Worm (Caenorhabditis elegans): ENCODE results near the gene F43B10.1.

Gene F43B10.1

DNA sequence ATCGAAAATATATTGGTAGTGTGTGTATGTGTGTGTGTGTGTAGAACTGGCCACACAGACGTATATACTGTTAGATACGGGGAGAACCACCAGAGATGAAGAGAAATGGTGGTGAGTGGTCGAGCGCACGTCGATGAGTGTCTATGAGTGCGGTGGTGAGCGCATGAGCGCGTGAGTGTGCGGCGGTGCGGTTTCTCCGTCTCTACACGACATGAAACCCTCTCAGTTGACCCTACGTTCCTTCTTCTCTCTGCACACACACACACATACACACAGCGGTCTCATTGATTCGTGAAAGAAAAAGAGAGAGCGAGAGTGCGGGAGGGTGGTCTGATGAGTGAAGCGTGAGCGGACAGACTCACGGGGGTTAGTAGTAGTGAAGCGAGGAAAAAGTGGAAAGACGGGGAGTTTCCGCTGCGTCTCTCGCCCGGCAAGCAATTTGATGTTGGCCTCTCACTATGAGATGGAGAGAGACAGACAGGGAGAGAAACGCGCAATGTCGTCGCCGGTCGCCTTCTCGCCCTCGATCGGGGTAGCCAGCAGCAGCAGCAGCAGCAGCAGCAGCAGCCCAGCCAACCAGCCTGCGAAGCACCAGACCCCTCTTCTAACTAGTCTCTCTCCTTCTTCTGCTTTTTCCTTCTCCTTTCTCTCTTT is 50.2 kb downstream of the F43B10.1 start (continued):
- TF ChIP-seq ceh-30 (tag; optimal IDR thresholded peaks at IDR 0.05) (peak; percentile 84), C38D4.7 (GFP tag; optimal IDR thresholded peaks at IDR 0.05) (peak; percentile 27), ets-4 (tag; optimal IDR thresholded peaks at IDR 0.05) (peak; percentile 63), pha-4 (tag; optimal IDR thresholded peaks at IDR 0.05) (no peak), unc-55 (GFP tag; optimal IDR thresholded peaks at IDR 0.05) (peak; percentile 86), ceh-45 (GFP tag; IDR thresholded peaks at IDR 0.05) (no peak), ceh-34 (tag; optimal IDR thresholded peaks at IDR 0.05) (peak; percentile 96), ceh-6 (GFP tag; optimal IDR thresholded peaks at IDR 0.05) (peak; percentile 61), K09A11.1 (tag; optimal IDR thresholded peaks at IDR 0.05; ENCODE audit: insufficient read depth) (no peak), ref-2 (tag; optimal IDR thresholded peaks at IDR 0.05) (peak; percentile 98), lin-11 (tag; optimal IDR thresholded peaks at IDR 0.05) (no peak), ttx-3 (tag; optimal IDR thresholded peaks at IDR 0.05) (no peak), syd-9 (tag; optimal IDR thresholded peaks at IDR 0.05) (peak; percentile 80), F13H6.1 (tag; optimal IDR thresholded peaks at IDR 0.05) (peak; percentile 96), nfya-1 (tag; optimal IDR thresholded peaks at IDR 0.05) (peak; percentile 100), tbx-7 (tag; optimal IDR thresholded peaks at IDR 0.05) (peak; percentile 30), C08G9.2 (tag; optimal IDR thresholded peaks at IDR 0.05) (peak; percentile 62), unc-86 (tag; optimal IDR thresholded peaks at IDR 0.05) (peak; percentile 78), sox-4 (tag; optimal IDR thresholded peaks at IDR 0.05) (peak; percentile 24), nhr-11 (tag; optimal IDR thresholded peaks at IDR 0.05) (no peak), elt-2 (tag; optimal IDR thresholded peaks at IDR 0.05) (peak; percentile 73), pat-9 (tag; optimal IDR thresholded peaks at IDR 0.05) (peak; percentile 35), ama-1 (optimal IDR thresholded peaks at IDR 0.05) (no peak), dve-1 (tag; optimal IDR thresholded peaks at IDR 0.05) (peak; percentile 86), npax-4 (tag; optimal IDR thresholded peaks at IDR 0.05) (no peak), ceh-31 (tag; optimal IDR thresholded peaks at IDR 0.05) (peak; percentile 96), lim-6 (tag; optimal IDR thresholded peaks at IDR 0.05) (no peak), ceh-18 (tag; optimal IDR thresholded peaks at IDR 0.05) (peak; percentile 99), pha-2 (tag; optimal IDR thresholded peaks at IDR 0.05) (no peak), unc-3 (GFP tag; conservative IDR thresholded peaks at IDR 0.05) (no peak), unc-3 (tag; optimal IDR thresholded peaks at IDR 0.05) (peak; percentile 48), T23F11.4 (GFP tag; optimal IDR thresholded peaks at IDR 0.05) (peak; percentile 81), Y22D7AL.16 (tag; optimal IDR thresholded peaks at IDR 0.05) (no peak)

DNA sequence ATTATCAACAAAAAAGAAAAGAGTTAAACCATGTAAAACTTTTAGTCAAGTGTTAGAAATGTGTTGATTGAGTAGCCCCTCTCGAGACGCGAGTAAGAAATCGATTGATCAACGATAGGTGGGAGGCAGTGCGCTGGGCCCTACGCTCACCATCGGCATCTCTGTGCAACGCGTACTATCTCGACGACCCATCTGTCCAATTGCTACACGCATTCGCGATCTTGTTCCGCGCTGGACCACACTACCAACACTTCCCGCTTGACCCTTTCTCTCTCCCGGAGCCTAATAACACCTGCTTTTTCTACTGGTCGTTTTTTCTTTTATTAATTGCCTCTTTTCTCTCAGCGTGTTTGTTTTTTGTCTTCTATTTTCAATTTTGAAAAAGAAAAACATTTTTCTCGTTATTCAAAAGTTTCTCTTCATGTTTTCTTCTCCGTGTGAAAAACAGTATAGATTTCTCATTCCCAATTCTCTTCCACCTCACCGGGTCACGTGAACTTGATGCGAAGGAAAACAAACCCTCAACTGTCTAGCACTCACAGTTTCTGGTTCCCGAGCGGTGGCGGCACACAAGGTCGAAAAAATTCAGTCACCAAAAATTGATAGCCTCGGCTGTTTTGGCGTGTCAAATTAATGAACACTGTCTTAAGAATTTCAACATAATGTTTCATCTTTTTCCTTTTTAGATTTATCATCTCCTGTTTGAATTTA is 51.1 kb downstream of the F43B10.1 start:
- TF ChIP-seq nhr-11 (tag; optimal IDR thresholded peaks at IDR 0.05) (no peak), dve-1 (tag; optimal IDR thresholded peaks at IDR 0.05) (no peak), ceh-31 (tag; optimal IDR thresholded peaks at IDR 0.05) (peak; percentile 45), elt-4 (tag; optimal IDR thresholded peaks at IDR 0.05) (no peak), ceh-34 (tag; optimal IDR thresholded peaks at IDR 0.05) (peak; percentile 20), ama-1 (optimal IDR thresholded peaks at IDR 0.05) (no peak), hlh-15 (tag; optimal IDR thresholded peaks at IDR 0.05) (no peak), T23F11.4 (GFP tag; optimal IDR thresholded peaks at IDR 0.05) (no peak), unc-55 (GFP tag; optimal IDR thresholded peaks at IDR 0.05) (no peak), odd-2 (tag; optimal IDR thresholded peaks at IDR 0.05) (no peak), ceh-19 (GFP tag; optimal IDR thresholded peaks at IDR 0.05) (no peak), ref-2 (tag; optimal IDR thresholded peaks at IDR 0.05) (no peak), sdc-2 (tag; optimal IDR thresholded peaks at IDR 0.05) (peak; percentile 34), nfya-1 (tag; optimal IDR thresholded peaks at IDR 0.05) (peak; percentile 56), unc-42 (tag; optimal IDR thresholded peaks at IDR 0.05) (no peak), rnt-1 (tag; optimal IDR thresholded peaks at IDR 0.05) (peak; percentile 48), madf-2 (tag; optimal IDR thresholded peaks at IDR 0.05) (no peak), hlh-8 (tag; optimal IDR thresholded peaks at IDR 0.05) (peak; percentile 25), pros-1 (tag; optimal IDR thresholded peaks at IDR 0.05) (no peak), ceh-22 (tag; optimal IDR thresholded peaks at IDR 0.05) (no peak), ahr-1 (tag; optimal IDR thresholded peaks at IDR 0.05) (no peak), sox-2 (GFP tag; IDR thresholded peaks at IDR 0.05) (no peak), pha-2 (tag; optimal IDR thresholded peaks at IDR 0.05) (no peak), tbx-2 (tag; optimal IDR thresholded peaks at IDR 0.05) (peak; percentile 61), ttx-3 (tag; optimal IDR thresholded peaks at IDR 0.05) (no peak), pat-9 (tag; optimal IDR thresholded peaks at IDR 0.05) (no peak), hlh-13 (GFP tag; optimal IDR thresholded peaks at IDR 0.05) (no peak), fkh-6 (tag; optimal IDR thresholded peaks at IDR 0.05) (no peak), tbx-7 (tag; optimal IDR thresholded peaks at IDR 0.05) (no peak), syd-9 (tag; optimal IDR thresholded peaks at IDR 0.05) (peak; percentile 30)

All from whole organism, late embryonic.